Fruit fly (Drosophila melanogaster): ENCODE data around the gene Mpi.

Gene Mpi

DNA sequence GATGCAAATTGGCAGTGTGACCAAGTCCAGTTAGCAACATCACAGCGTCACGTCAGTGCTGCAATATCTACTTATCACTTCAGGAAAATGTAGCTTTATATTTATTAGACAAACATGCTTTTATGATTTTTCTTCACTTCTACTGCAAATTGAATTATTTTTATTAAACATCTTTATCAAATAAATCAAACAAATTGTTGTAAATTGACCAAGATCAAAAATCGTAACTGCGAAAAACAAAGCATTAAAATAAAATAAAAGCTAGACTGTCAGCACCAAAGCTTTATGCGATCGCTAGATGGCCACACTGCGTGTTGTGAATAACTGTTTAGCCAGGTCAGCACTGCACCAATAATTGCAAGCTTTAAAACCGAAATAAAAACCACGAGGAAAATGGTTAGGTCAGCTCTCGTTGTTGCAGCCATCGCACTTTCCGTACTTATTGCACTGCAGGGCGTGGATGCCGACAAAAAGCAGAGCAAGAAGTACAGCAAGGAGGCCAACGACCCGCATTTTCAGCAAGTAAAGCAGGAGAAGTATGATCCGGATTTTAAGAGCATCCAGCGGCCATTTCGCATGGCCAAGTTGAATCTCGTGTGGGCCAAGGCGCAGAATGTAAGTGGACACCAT is 31.9 kb downstream of the Mpi start, which contains the start of the genes CG12945 and CG8507:
Gene CG12945 (minus strand): TSS at position 45 of the 630 bp plus-strand sequence.
Gene CG8507 (plus strand): TSS at position 307 of the 630 bp plus-strand sequence.
- no peak for TF ChIP-seq Pif1A (GFP tag; optimal IDR thresholded peaks at IDR 0.05)
- no peak for TF ChIP-seq gl (tag; optimal IDR thresholded peaks at IDR 0.05)
- TF ChIP-seq Ets98B (GFP tag; IDR thresholded peaks at IDR 0.05), result no peak
- TF ChIP-seq CG13204 (GFP tag; optimal IDR thresholded peaks at IDR 0.05), result no peak
- no peak for TF ChIP-seq rn (GFP tag; IDR thresholded peaks at IDR 0.05)
- TF ChIP-seq CG8301 (tag; optimal IDR thresholded peaks at IDR 0.05), result peak; percentile 28
- peak; percentile 6 for TF ChIP-seq CG34367 (tag; optimal IDR thresholded peaks at IDR 0.05)
- peak; percentile 11 for TF ChIP-seq CG17806 (tag; optimal IDR thresholded peaks at IDR 0.05)
- TF ChIP-seq CG4496 (GFP tag; IDR thresholded peaks at IDR 0.05), result no peak
- TF ChIP-seq CG8159 (tag; optimal IDR thresholded peaks at IDR 0.05), result peak; percentile 61
- TF ChIP-seq fd96Ca (GFP tag; IDR thresholded peaks at IDR 0.05), result no peak
- TF ChIP-seq Pif1B (GFP tag; optimal IDR thresholded peaks at IDR 0.05), result no peak
- TF ChIP-seq CG15710 (tag; optimal IDR thresholded peaks at IDR 0.05), result peak; percentile 52
- TF ChIP-seq CG10348 (GFP tag; IDR thresholded peaks at IDR 0.05), result no peak
- TF ChIP-seq D1 (tag; optimal IDR thresholded peaks at IDR 0.05), result no peak
- peak; percentile 29 for TF ChIP-seq CG9948 (tag; optimal IDR thresholded peaks at IDR 0.05)
- peak; percentile 91 for TF ChIP-seq EcR (GFP tag; optimal IDR thresholded peaks at IDR 0.05)
- no peak for TF ChIP-seq CG32121 (GFP tag; IDR thresholded peaks at IDR 0.05)
- TF ChIP-seq CG14655 (GFP tag; optimal IDR thresholded peaks at IDR 0.05), result no peak
- peak; percentile 25 for TF ChIP-seq Snoo (tag; optimal IDR thresholded peaks at IDR 0.05)

DNA sequence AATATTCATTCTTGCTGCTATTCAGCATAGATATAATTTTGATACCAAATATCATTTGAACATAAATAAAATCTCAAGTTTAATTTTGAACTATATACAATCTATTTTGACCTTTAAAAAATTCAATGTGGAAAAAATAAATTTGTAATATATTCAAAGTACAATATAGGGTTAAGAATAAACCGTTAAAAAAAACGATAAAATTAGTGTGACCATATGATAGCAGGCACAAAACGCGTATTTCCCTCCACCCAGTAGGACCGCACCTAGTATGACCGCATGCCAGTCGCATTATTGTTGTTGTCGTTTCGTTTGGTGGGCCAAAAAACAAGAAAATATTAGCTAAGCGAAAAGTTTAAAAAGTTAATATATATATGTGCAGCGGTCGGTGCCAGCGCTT is 33.6 kb downstream of the Mpi start, which contains the start of gene CG8516:
Gene CG8516 (plus strand): TSS at position 278 of the 400 bp plus-strand sequence.
- no peak for TF ChIP-seq rn (GFP tag; IDR thresholded peaks at IDR 0.05)
- TF ChIP-seq CG10348 (GFP tag; IDR thresholded peaks at IDR 0.05), result no peak
- TF ChIP-seq gl (tag; optimal IDR thresholded peaks at IDR 0.05), result no peak
- no peak for TF ChIP-seq Snoo (tag; optimal IDR thresholded peaks at IDR 0.05)
- TF ChIP-seq CG12605 (GFP tag; IDR thresholded peaks at IDR 0.05), result no peak
- TF ChIP-seq CG4496 (GFP tag; IDR thresholded peaks at IDR 0.05), result no peak
- TF ChIP-seq D1 (tag; optimal IDR thresholded peaks at IDR 0.05), result no peak
- TF ChIP-seq Pif1A (GFP tag; optimal IDR thresholded peaks at IDR 0.05), result no peak
- TF ChIP-seq CG17806 (tag; optimal IDR thresholded peaks at IDR 0.05), result peak; percentile 34
- no peak for TF ChIP-seq Pif1B (GFP tag; optimal IDR thresholded peaks at IDR 0.05)
- peak; percentile 20; the same call in 1 of the 2 replicates for TF ChIP-seq Ets98B (GFP tag; IDR thresholded peaks at IDR 0.05)
- no peak for TF ChIP-seq CG9948 (tag; optimal IDR thresholded peaks at IDR 0.05)
- peak; percentile 35 for TF ChIP-seq CG8159 (tag; optimal IDR thresholded peaks at IDR 0.05)
- TF ChIP-seq fd96Ca (GFP tag; IDR thresholded peaks at IDR 0.05), result no peak
- peak; percentile 16 for TF ChIP-seq CG15710 (tag; optimal IDR thresholded peaks at IDR 0.05)
- peak; percentile 11 for TF ChIP-seq EcR (GFP tag; optimal IDR thresholded peaks at IDR 0.05)
- TF ChIP-seq CG34367 (tag; optimal IDR thresholded peaks at IDR 0.05), result no peak
- TF ChIP-seq CG13204 (GFP tag; optimal IDR thresholded peaks at IDR 0.05), result no peak
- TF ChIP-seq CG32121 (GFP tag; IDR thresholded peaks at IDR 0.05), result peak; percentile 53; the same call in 1 of the 2 replicates
- TF ChIP-seq CG8301 (tag; optimal IDR thresholded peaks at IDR 0.05), result peak; percentile 25
- no peak for TF ChIP-seq CG14655 (GFP tag; optimal IDR thresholded peaks at IDR 0.05)

DNA sequence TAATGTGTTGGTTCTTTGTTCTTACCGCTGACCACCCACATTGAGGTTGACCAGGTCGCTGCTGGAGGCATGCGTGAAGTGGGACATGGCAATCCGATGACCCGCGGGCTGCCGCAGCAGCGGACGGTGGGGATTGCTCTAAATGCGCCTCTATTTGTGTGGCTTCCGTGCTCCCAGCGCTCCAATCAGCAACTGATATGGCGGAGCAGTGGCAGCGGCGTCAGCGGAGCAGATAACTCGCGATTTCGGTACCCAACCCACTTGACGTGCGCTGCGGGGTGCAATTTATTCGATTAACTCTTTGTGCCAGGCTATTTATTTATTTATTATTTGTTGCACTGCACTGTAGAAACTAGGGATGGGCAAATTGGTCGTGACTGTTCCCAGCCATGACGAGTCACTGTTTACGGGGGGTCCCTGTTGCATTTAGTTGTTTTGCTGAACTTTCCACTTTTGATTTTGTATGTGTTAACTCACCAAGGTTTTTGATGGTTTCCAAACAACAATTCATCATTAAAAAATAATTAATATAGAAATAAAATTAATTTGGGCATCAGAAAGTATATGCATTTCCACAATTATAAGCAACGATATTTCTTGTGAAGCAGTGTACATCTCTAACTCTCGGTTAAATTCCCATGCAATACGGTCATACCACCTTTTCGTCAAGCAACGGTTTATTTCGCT is 41.4 kb downstream of the Mpi start, which contains the start of the genes CG9467 and CG8526:
Gene CG9467 (minus strand): TSS at position 383 of the 687 bp plus-strand sequence.
Gene CG8526 (plus strand): TSS at position 637 of the 687 bp plus-strand sequence.
- no peak for TF ChIP-seq CG8301 (tag; optimal IDR thresholded peaks at IDR 0.05)
- no peak for TF ChIP-seq rn (GFP tag; IDR thresholded peaks at IDR 0.05)
- TF ChIP-seq CG13204 (GFP tag; optimal IDR thresholded peaks at IDR 0.05), result no peak
- peak; percentile 65 for TF ChIP-seq CG15710 (tag; optimal IDR thresholded peaks at IDR 0.05)
- peak; percentile 47 for TF ChIP-seq CG17806 (tag; optimal IDR thresholded peaks at IDR 0.05)
- TF ChIP-seq EcR (GFP tag; optimal IDR thresholded peaks at IDR 0.05), result peak; percentile 16
- no peak for TF ChIP-seq Ets98B (GFP tag; IDR thresholded peaks at IDR 0.05)
- TF ChIP-seq Pif1B (GFP tag; optimal IDR thresholded peaks at IDR 0.05), result no peak
- TF ChIP-seq CG14655 (GFP tag; optimal IDR thresholded peaks at IDR 0.05), result no peak
- peak; percentile 41 for TF ChIP-seq Snoo (tag; optimal IDR thresholded peaks at IDR 0.05)
- TF ChIP-seq CG4496 (GFP tag; IDR thresholded peaks at IDR 0.05), result no peak
- peak; percentile 9 for TF ChIP-seq CG34367 (tag; optimal IDR thresholded peaks at IDR 0.05)
- TF ChIP-seq CG32121 (GFP tag; IDR thresholded peaks at IDR 0.05), result peak; percentile 63
- TF ChIP-seq CG8159 (tag; optimal IDR thresholded peaks at IDR 0.05), result no peak
- TF ChIP-seq CG12605 (GFP tag; IDR thresholded peaks at IDR 0.05), result no peak
- TF ChIP-seq fd96Ca (GFP tag; IDR thresholded peaks at IDR 0.05), result peak; percentile 31; the same call in 2 of the 3 replicates
- TF ChIP-seq D1 (tag; optimal IDR thresholded peaks at IDR 0.05), result no peak
- TF ChIP-seq gl (tag; optimal IDR thresholded peaks at IDR 0.05), result no peak
- TF ChIP-seq CG10348 (GFP tag; IDR thresholded peaks at IDR 0.05), result no peak
- TF ChIP-seq CG9948 (tag; optimal IDR thresholded peaks at IDR 0.05), result peak; percentile 32
- no peak for TF ChIP-seq Pif1A (GFP tag; optimal IDR thresholded peaks at IDR 0.05)

DNA sequence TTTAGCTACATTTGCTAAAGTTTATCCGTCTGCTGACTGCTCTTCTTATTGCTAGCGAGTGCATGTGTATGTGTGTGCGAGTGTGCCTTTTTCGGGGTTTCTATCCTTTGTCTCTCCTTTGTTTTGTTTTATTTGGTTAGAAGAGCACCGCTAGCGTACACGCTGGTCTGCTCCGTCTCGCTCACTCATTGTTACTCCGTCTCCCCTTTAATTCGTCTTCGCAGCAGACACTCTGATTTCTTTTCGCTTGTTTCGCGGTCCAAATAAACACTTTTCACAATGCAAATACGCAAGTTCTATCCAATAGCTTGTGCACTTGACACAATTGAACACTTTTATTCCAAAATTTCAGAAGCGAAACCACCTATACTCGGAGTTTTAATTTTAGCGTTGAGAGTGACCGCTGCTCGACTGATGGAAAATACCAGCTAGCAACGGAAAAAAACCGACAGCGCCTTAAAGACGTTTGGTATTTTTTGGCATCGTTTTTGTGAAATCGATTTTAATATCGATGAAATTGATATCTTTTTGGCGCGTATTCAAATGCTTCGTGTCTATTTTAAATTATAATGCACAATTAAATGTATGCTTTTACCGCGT is 49.6 kb downstream of the Mpi start, which contains the start of gene FBXO11:
Gene FBXO11 (minus strand): TSS at position 423 of the 600 bp plus-strand sequence.
- TF ChIP-seq D1 (tag; optimal IDR thresholded peaks at IDR 0.05) (no peak), CG4496 (GFP tag; IDR thresholded peaks at IDR 0.05) (peak; percentile 83; the same call in 2 of the 3 replicates), rn (GFP tag; IDR thresholded peaks at IDR 0.05) (peak; percentile 55; the same call in 1 of the 2 replicates), CG32121 (GFP tag; IDR thresholded peaks at IDR 0.05) (peak; percentile 83), EcR (GFP tag; optimal IDR thresholded peaks at IDR 0.05) (peak; percentile 76), Ets98B (GFP tag; IDR thresholded peaks at IDR 0.05) (peak; percentile 57), Pif1A (GFP tag; optimal IDR thresholded peaks at IDR 0.05) (no peak), CG12605 (GFP tag; IDR thresholded peaks at IDR 0.05) (peak; percentile 65), CG34367 (tag; optimal IDR thresholded peaks at IDR 0.05) (peak; percentile 75), gl (tag; optimal IDR thresholded peaks at IDR 0.05) (peak; percentile 88), CG15710 (tag; optimal IDR thresholded peaks at IDR 0.05) (no peak), CG8159 (tag; optimal IDR thresholded peaks at IDR 0.05) (peak; percentile 43), fd96Ca (GFP tag; IDR thresholded peaks at IDR 0.05) (peak; percentile 72; the same call in 2 of the 3 replicates), Snoo (tag; optimal IDR thresholded peaks at IDR 0.05) (peak; percentile 62), CG8301 (tag; optimal IDR thresholded peaks at IDR 0.05) (no peak), CG17806 (tag; optimal IDR thresholded peaks at IDR 0.05) (peak; percentile 47)

Measured in whole organism, pupa.